Fruit fly (Drosophila melanogaster): ENCODE data around the gene CG32642.

CG32642 gene

dm6 chrX:12925426-12926256, 33.4 kb upstream of the CG32642 start (continued):
- no peak for TF ChIP-seq fd59A (GFP tag; optimal IDR thresholded peaks at IDR 0.05)
- no peak for TF ChIP-seq CG7368 (GFP tag; optimal IDR thresholded peaks at IDR 0.05)
- no peak for TF ChIP-seq Hr39 (GFP tag; optimal IDR thresholded peaks at IDR 0.05)
- no peak for TF ChIP-seq CG11902 (GFP tag; optimal IDR thresholded peaks at IDR 0.05)
- TF ChIP-seq fkh (GFP tag; optimal IDR thresholded peaks at IDR 0.05), result no peak
- peak; percentile 10 for TF ChIP-seq Met (GFP tag; optimal IDR thresholded peaks at IDR 0.05)
- peak; percentile 0 for TF ChIP-seq esn (GFP tag; optimal IDR thresholded peaks at IDR 0.05)
- TF ChIP-seq CG6792 (GFP tag; optimal IDR thresholded peaks at IDR 0.05), result no peak
- TF ChIP-seq pdm3 (GFP tag; optimal IDR thresholded peaks at IDR 0.05), result no peak

- TF ChIP-seq esn (GFP tag; optimal IDR thresholded peaks at IDR 0.05) (no peak), Lpt (GFP tag; optimal IDR thresholded peaks at IDR 0.05) (no peak), CG6854 (GFP tag; optimal IDR thresholded peaks at IDR 0.05) (no peak), Sox14 (GFP tag; optimal IDR thresholded peaks at IDR 0.05) (no peak), CG10669 (GFP tag; optimal IDR thresholded peaks at IDR 0.05) (no peak), CG8319 (GFP tag; optimal IDR thresholded peaks at IDR 0.05) (no peak), Hr39 (GFP tag; optimal IDR thresholded peaks at IDR 0.05) (no peak), topi (GFP tag; optimal IDR thresholded peaks at IDR 0.05) (no peak), CG6276 (GFP tag; optimal IDR thresholded peaks at IDR 0.05) (no peak)
These were observed 31.4 kb upstream of the CG32642 start for dm6 chrX:12927612-12928011.

dm6 chrX:12929817-12930216, 29.2 kb upstream of the CG32642 start:
- no peak for TF ChIP-seq CG9139 (GFP tag; optimal IDR thresholded peaks at IDR 0.05)

- TF ChIP-seq Eip78C (GFP tag) (peak; percentile 44), esn (GFP tag; optimal IDR thresholded peaks at IDR 0.05) (peak; percentile 4), Ets96B (tag; optimal IDR thresholded peaks at IDR 0.05) (peak; percentile 4), CG6808 (GFP tag; optimal IDR thresholded peaks at IDR 0.05) (no peak), CG3032 (tag; optimal IDR thresholded peaks at IDR 0.05) (peak; percentile 2)
These were observed 21.0 kb upstream of the CG32642 start for dm6 chrX:12937825-12938520.

dm6 chrX:12939021-12939420, 20.0 kb upstream of the CG32642 start:
- TF ChIP-seq CG8119 (GFP tag; IDR thresholded peaks at IDR 0.05) (no peak), CG6808 (GFP tag; optimal IDR thresholded peaks at IDR 0.05) (no peak), Lpt (GFP tag; optimal IDR thresholded peaks at IDR 0.05) (no peak), fd85E (GFP tag; optimal IDR thresholded peaks at IDR 0.05) (no peak), fd59A (GFP tag; optimal IDR thresholded peaks at IDR 0.05) (no peak), CG8319 (GFP tag; optimal IDR thresholded peaks at IDR 0.05) (no peak), CG32006 (GFP tag; optimal IDR thresholded peaks at IDR 0.05) (no peak), dsx (GFP tag; optimal IDR thresholded peaks at IDR 0.05; ENCODE audit: poor library complexity, severe bottlenecking) (no peak), CG8632 (GFP tag; optimal IDR thresholded peaks at IDR 0.05) (no peak), CG6854 (GFP tag; optimal IDR thresholded peaks at IDR 0.05) (no peak), esn (GFP tag; optimal IDR thresholded peaks at IDR 0.05) (no peak)

- TF ChIP-seq CG15336 (GFP tag; IDR thresholded peaks at IDR 0.05), result no peak
- no peak for TF ChIP-seq CG8119 (GFP tag; IDR thresholded peaks at IDR 0.05)
- no peak for TF ChIP-seq eg (GFP tag; IDR thresholded peaks at IDR 0.05)
- TF ChIP-seq Sox14 (GFP tag; optimal IDR thresholded peaks at IDR 0.05), result peak; percentile 0
- TF ChIP-seq net (GFP tag; optimal IDR thresholded peaks at IDR 0.05), result no peak
- peak; percentile 25 for TF ChIP-seq Met (GFP tag; optimal IDR thresholded peaks at IDR 0.05)
- peak; percentile 18 for TF ChIP-seq Smox (GFP tag; optimal IDR thresholded peaks at IDR 0.05)
- no peak for TF ChIP-seq CG11294 (GFP tag; IDR thresholded peaks at IDR 0.05)
- peak; percentile 55 for TF ChIP-seq Eip78C (GFP tag)
- TF ChIP-seq CG31627 (GFP tag; optimal IDR thresholded peaks at IDR 0.05), result peak; percentile 8
- TF ChIP-seq Sox15 (GFP tag; optimal IDR thresholded peaks at IDR 0.05), result no peak
- peak; percentile 23 for TF ChIP-seq pdm3 (GFP tag; optimal IDR thresholded peaks at IDR 0.05)
- TF ChIP-seq Hr38 (GFP tag; optimal IDR thresholded peaks at IDR 0.05), result no peak
- no peak for TF ChIP-seq CG7368 (GFP tag; optimal IDR thresholded peaks at IDR 0.05)
- TF ChIP-seq CG6276 (GFP tag; optimal IDR thresholded peaks at IDR 0.05), result no peak
- TF ChIP-seq spab (GFP tag; optimal IDR thresholded peaks at IDR 0.05), result peak; percentile 18
- no peak for TF ChIP-seq fd85E (GFP tag; optimal IDR thresholded peaks at IDR 0.05)
- TF ChIP-seq OdsH (GFP tag; optimal IDR thresholded peaks at IDR 0.05), result peak; percentile 24
- peak; percentile 6 for TF ChIP-seq Hr39 (GFP tag; optimal IDR thresholded peaks at IDR 0.05)
- TF ChIP-seq Eip93F (GFP tag; optimal IDR thresholded peaks at IDR 0.05), result no peak
- peak; percentile 3 for TF ChIP-seq CG3919 (GFP tag; optimal IDR thresholded peaks at IDR 0.05)
- no peak for TF ChIP-seq Lpt (GFP tag; optimal IDR thresholded peaks at IDR 0.05)
- TF ChIP-seq CG6854 (GFP tag; optimal IDR thresholded peaks at IDR 0.05), result no peak
These were observed 19.1 kb upstream of the CG32642 start for dm6 chrX:12939951-12940350.

All from whole organism, prepupa.